Worm (Caenorhabditis elegans) whole organism, L2 larva: Measurements from ENCODE around the gene B0302.2.

Experiments used
- R02D3.7 ChIP-seq: fragments of 150-350 bp; optimal IDR thresholded peaks from 2 replicates; lab custom pipeline; 2014; ENCODE audit warnings: missing biosample characterization, missing genetic modification characterization
- alr-1 ChIP-seq: fragments of 150-350 bp; optimal IDR thresholded peaks from 2 replicates; lab custom pipeline; 2014; ENCODE audit warnings: missing biosample characterization, missing genetic modification characterization
- blmp-1 ChIP-seq: sonication (generic microtip); optimal IDR thresholded peaks from 2 replicates; lab custom pipeline; 2017; ENCODE audit warnings: missing genetic modification characterization, mild to moderate bottlenecking, missing compliant biosample characterization, antibody characterized with exemption, moderate library complexity; ENCODE audit not compliant: insufficient read depth
- lin-39 ChIP-seq: fragments of 150-350 bp; optimal IDR thresholded peaks from 2 replicates; lab custom pipeline; 2014; ENCODE audit warnings: missing biosample characterization, missing genetic modification reagents, missing genetic modification characterization
- mab-5 ChIP-seq: fragments of 150-350 bp; optimal IDR thresholded peaks from 2 replicates; lab custom pipeline; 2014; ENCODE audit warnings: missing biosample characterization, missing genetic modification characterization
- nhr-23 ChIP-seq: fragments of 150-350 bp; optimal IDR thresholded peaks from 2 replicates; lab custom pipeline; 2014; ENCODE audit warnings: missing biosample characterization, missing genetic modification reagents, missing genetic modification characterization

ce11 chrX:17157868-17158267 lies 20.5 kb upstream of the B0302.2 start, which contains the start of gene npr-21:
- no peak for TF ChIP-seq lin-39 (tag; lab: Kevin White, UChicago)
- no peak for TF ChIP-seq alr-1
- no peak for TF ChIP-seq nhr-23 (tag; lab: Kevin White, UChicago)
- TF ChIP-seq blmp-1, result no peak
- TF ChIP-seq R02D3.7 (tag; lab: Kevin White, UChicago), result no peak
- no peak for TF ChIP-seq mab-5
